Fruit fly (Drosophila melanogaster) whole organism, embryonic: ENCODE data around the gene kirre.

Experiments
- CG17568 ChIP-seq: fragments of 200-800 bp; sonication (Bioruptor generic); optimal IDR thresholded peaks from 2 replicates; lab custom pipeline; 2018; ENCODE audit warnings: missing biosample characterization, mild to moderate bottlenecking, missing genetic modification characterization, moderate library complexity
- CG17612 ChIP-seq: fragments of 200-800 bp; sonication (Bioruptor generic); IDR thresholded peaks from 2 replicates; pipeline ENCODE4 v1.3.6; 2022; ENCODE audit warnings: missing biosample characterization, missing genetic modification characterization
- CG18011 ChIP-seq: fragments of 200-800 bp; sonication (Bioruptor generic); optimal IDR thresholded peaks from 2 replicates; lab custom pipeline; 2017; ENCODE audit warnings: missing biosample characterization, missing genetic modification characterization, mild to moderate bottlenecking, moderate library complexity, missing genotype
- CG8290 ChIP-seq, 3 experiments: fragments of 200-800 bp; sonication (Bioruptor generic); optimal IDR thresholded peaks; 2 replicates each; lab custom pipeline; 2016 to 2019; ENCODE audit warnings: missing biosample characterization in 3 of 3, missing genetic modification characterization in 3 of 3, mild to moderate bottlenecking in 2 of 3, moderate library complexity in 1 of 3
- Dad ChIP-seq: fragments of 200-800 bp; sonication (Bioruptor generic); optimal IDR thresholded peaks from 3 replicates; lab custom pipeline; 2016; ENCODE audit warnings: missing biosample characterization, missing genetic modification characterization

DNA sequence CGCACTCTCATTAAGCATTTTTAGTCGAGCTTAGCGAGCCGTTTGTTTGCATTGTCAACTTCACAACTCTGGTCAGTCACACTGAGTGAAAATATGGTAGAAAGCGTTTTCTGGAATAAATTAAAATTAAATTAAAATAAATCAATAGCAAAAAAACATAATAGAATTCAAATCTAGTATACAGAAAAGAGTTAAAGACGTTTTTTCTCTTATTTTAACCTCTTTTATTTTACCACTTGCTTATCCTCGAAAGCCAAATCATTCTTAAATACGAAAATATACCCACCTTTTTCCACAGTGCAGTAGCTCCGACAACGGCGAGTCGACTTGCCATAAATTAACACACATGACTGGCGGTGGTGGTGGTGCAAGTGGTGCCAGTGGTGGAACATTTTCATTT lies 211.5 kb downstream of the kirre start:
- TF ChIP-seq CG17568 (no peak), CG18011 (GFP tag; lab: Kevin White, UChicago) (no peak), Dad (GFP tag; lab: Kevin White, UChicago) (no peak), CG8290 (GFP tag; optimal IDR thresholded peaks at IDR 0.05; lab: Kevin White, UChicago) (no peak), CG8290 (tag; optimal IDR thresholded peaks at IDR 0.05; lab: Kevin White, UChicago) (no peak), CG17612 (GFP tag; lab: Robert Waterston, UW) (no peak)
